Worm (Caenorhabditis elegans): ENCODE measurements around the gene rpi-1.

- TF ChIP-seq unc-39 (tag; optimal IDR thresholded peaks at IDR 0.05) (no peak), lin-11 (tag; optimal IDR thresholded peaks at IDR 0.05) (no peak), zag-1 (tag; optimal IDR thresholded peaks at IDR 0.05) (no peak), snpc-4 (tag; optimal IDR thresholded peaks at IDR 0.05) (no peak), nhr-11 (tag; optimal IDR thresholded peaks at IDR 0.05) (no peak), mdl-1 (tag; optimal IDR thresholded peaks at IDR 0.05) (no peak), ztf-11 (tag; optimal IDR thresholded peaks at IDR 0.05) (no peak)
These were observed 11.3 kb upstream of the rpi-1 start, which contains the start of gene Y39G8B.1 for ce11 chrII:13973514-13973913.
